Worm (Caenorhabditis elegans) whole organism, L3 larva: ENCODE data around the gene trx-3.

ENCODE experiments used
- R02D3.7 ChIP-seq: fragments of 150-350 bp; optimal IDR thresholded peaks from 2 replicates; lab custom pipeline; 2014; ENCODE audit warnings: missing biosample characterization, missing genetic modification characterization
- ZK546.5 ChIP-seq: sonication (generic microtip); optimal IDR thresholded peaks from 2 replicates; lab custom pipeline; 2017; ENCODE audit warnings: missing biosample characterization, missing genetic modification characterization
- aly-2 ChIP-seq: fragments of 150-350 bp; optimal IDR thresholded peaks from 2 replicates; lab custom pipeline; 2014; ENCODE audit warnings: missing biosample characterization, missing genetic modification characterization
- ama-1 ChIP-seq: fragments of 150-350 bp; optimal IDR thresholded peaks from 2 replicates; lab custom pipeline; 2018
- ceh-16 ChIP-seq: sonication (generic microtip); optimal IDR thresholded peaks from 2 replicates; lab custom pipeline; 2017; ENCODE audit warnings: missing biosample characterization, missing genetic modification characterization
- ceh-28 ChIP-seq: fragments of 150-350 bp; optimal IDR thresholded peaks from 2 replicates; lab custom pipeline; 2014; ENCODE audit warnings: missing biosample characterization, missing genetic modification reagents, missing genetic modification characterization
- ceh-82 ChIP-seq: fragments of 150-350 bp; optimal IDR thresholded peaks from 2 replicates; lab custom pipeline; 2014; ENCODE audit warnings: missing biosample characterization, missing genetic modification characterization
- ceh-9 ChIP-seq: sonication (generic microtip); optimal IDR thresholded peaks from 2 replicates; lab custom pipeline; 2018; ENCODE audit warnings: missing biosample characterization, missing genetic modification characterization
- daf-12 ChIP-seq: fragments of 150-350 bp; optimal IDR thresholded peaks from 2 replicates; lab custom pipeline; 2014; ENCODE audit warnings: missing biosample characterization, missing genetic modification reagents, missing genetic modification characterization
- egl-27 ChIP-seq: sonication (generic microtip); optimal IDR thresholded peaks from 4 replicates; lab custom pipeline; 2017; ENCODE audit warnings: missing biosample characterization, missing genetic modification reagents, missing genetic modification characterization
- egl-5 ChIP-seq: fragments of 150-350 bp; optimal IDR thresholded peaks from 2 replicates; lab custom pipeline; 2017; ENCODE audit warnings: missing biosample characterization, missing genetic modification reagents, missing genetic modification characterization, inconsistent platforms
- elt-1 ChIP-seq: fragments of 150-350 bp; optimal IDR thresholded peaks from 2 replicates; lab custom pipeline; 2014; ENCODE audit warnings: missing biosample characterization, missing genetic modification characterization
- elt-2 ChIP-seq: sonication (generic microtip); optimal IDR thresholded peaks from 2 replicates; lab custom pipeline; 2016; ENCODE audit warnings: missing genetic modification reagents, mild to moderate bottlenecking, missing genetic modification characterization, missing compliant biosample characterization
- elt-3 ChIP-seq, 3 experiments: fragments of 150-350 bp in 1 of 3; sonication (generic microtip) in 2 of 3; optimal IDR thresholded peaks; 2 replicates in 2 of 3; 4 replicates in 1 of 3; lab custom pipeline; 2014 to 2017; ENCODE audit warnings: missing biosample characterization in 3 of 3, missing genetic modification characterization in 3 of 3
- eor-1 ChIP-seq, 2 experiments: fragments of 150-350 bp; optimal IDR thresholded peaks; 2 replicates each; lab custom pipeline; 2014 to 2018; ENCODE audit warnings: missing biosample characterization in 2 of 2, missing genetic modification characterization in 2 of 2
- fkh-10 ChIP-seq: sonication (generic microtip); optimal IDR thresholded peaks from 2 replicates; lab custom pipeline; 2017; ENCODE audit warnings: missing biosample characterization, missing genetic modification reagents, missing genetic modification characterization
- fkh-2 ChIP-seq: fragments of 150-350 bp; optimal IDR thresholded peaks from 2 replicates; lab custom pipeline; 2014; ENCODE audit warnings: missing biosample characterization, missing genetic modification reagents, missing genetic modification characterization
- fos-1 ChIP-seq: fragments of 150-350 bp; optimal IDR thresholded peaks from 2 replicates; lab custom pipeline; 2014; ENCODE audit warnings: missing biosample characterization, missing genetic modification characterization
- hmg-11 ChIP-seq: sonication (generic microtip); optimal IDR thresholded peaks from 2 replicates; lab custom pipeline; 2016; ENCODE audit warnings: missing genetic modification characterization, missing compliant biosample characterization
- jun-1 ChIP-seq: fragments of 150-350 bp; optimal IDR thresholded peaks from 2 replicates; lab custom pipeline; 2014; ENCODE audit warnings: missing biosample characterization, missing genetic modification reagents, missing genetic modification characterization
- lin-15B ChIP-seq: fragments of 150-350 bp; optimal IDR thresholded peaks from 2 replicates; lab custom pipeline; 2014; ENCODE audit warnings: missing biosample characterization, missing genetic modification characterization
- lin-39 ChIP-seq: fragments of 150-350 bp; optimal IDR thresholded peaks from 2 replicates; lab custom pipeline; 2018; ENCODE audit warnings: missing biosample characterization, missing genetic modification reagents, missing genetic modification characterization
- lsy-12 ChIP-seq: sonication (generic microtip); optimal IDR thresholded peaks from 2 replicates; lab custom pipeline; 2016; ENCODE audit warnings: mild to moderate bottlenecking, missing genetic modification characterization, missing compliant biosample characterization
- mml-1 ChIP-seq: fragments of 150-350 bp; sonication (generic microtip); optimal IDR thresholded peaks from 3 replicates; lab custom pipeline; 2014; ENCODE audit warnings: missing biosample characterization, missing genetic modification characterization
- nfya-1 ChIP-seq: sonication (generic microtip); optimal IDR thresholded peaks from 2 replicates; lab custom pipeline; 2017; ENCODE audit warnings: missing genetic modification characterization, mild to moderate bottlenecking, missing compliant biosample characterization, antibody characterized with exemption, moderate library complexity; ENCODE audit not compliant: insufficient read depth
- nhr-11 ChIP-seq: fragments of 150-350 bp; optimal IDR thresholded peaks from 2 replicates; lab custom pipeline; 2014; ENCODE audit warnings: missing biosample characterization, missing genetic modification characterization
- nhr-12 ChIP-seq: fragments of 150-350 bp; optimal IDR thresholded peaks from 2 replicates; lab custom pipeline; 2014; ENCODE audit warnings: missing biosample characterization, missing genetic modification characterization
- nhr-23 ChIP-seq: fragments of 150-350 bp; optimal IDR thresholded peaks from 2 replicates; lab custom pipeline; 2014; ENCODE audit warnings: missing biosample characterization, missing genetic modification reagents, missing genetic modification characterization
- nhr-237 ChIP-seq: fragments of 150-350 bp; optimal IDR thresholded peaks from 2 replicates; lab custom pipeline; 2014; ENCODE audit warnings: missing biosample characterization, missing genetic modification characterization
- nhr-25 ChIP-seq: sonication (generic microtip); optimal IDR thresholded peaks from 2 replicates; lab custom pipeline; 2017; ENCODE audit warnings: missing biosample characterization, missing genetic modification characterization
- nhr-28 ChIP-seq: fragments of 150-350 bp; optimal IDR thresholded peaks from 2 replicates; lab custom pipeline; 2014; ENCODE audit warnings: missing biosample characterization, missing genetic modification characterization
- nhr-43 ChIP-seq: sonication (generic microtip); optimal IDR thresholded peaks from 2 replicates; lab custom pipeline; 2016; ENCODE audit warnings: mild to moderate bottlenecking, missing genetic modification characterization, missing compliant biosample characterization; ENCODE audit not compliant: poor library complexity, severe bottlenecking
- nhr-67 ChIP-seq: fragments of 150-350 bp; optimal IDR thresholded peaks from 2 replicates; lab custom pipeline; 2014; ENCODE audit warnings: missing biosample characterization, missing genetic modification characterization
- nhr-76 ChIP-seq: fragments of 150-350 bp; sonication (generic microtip); optimal IDR thresholded peaks from 5 replicates; lab custom pipeline; 2014; ENCODE audit warnings: missing biosample characterization, missing genetic modification characterization
- nhr-77 ChIP-seq: fragments of 150-350 bp; optimal IDR thresholded peaks from 2 replicates; lab custom pipeline; 2014; ENCODE audit warnings: missing biosample characterization, missing genetic modification characterization
- pha-4 ChIP-seq: fragments of 150-350 bp; optimal IDR thresholded peaks from 2 replicates; lab custom pipeline; 2014; ENCODE audit warnings: missing biosample characterization, missing genetic modification reagents, missing genetic modification characterization
- pqm-1 ChIP-seq: fragments of 150-350 bp; optimal IDR thresholded peaks from 2 replicates; lab custom pipeline; 2017; ENCODE audit warnings: missing biosample characterization, missing genetic modification characterization, inconsistent platforms
- sea-2 ChIP-seq: fragments of 150-350 bp; sonication (generic microtip); optimal IDR thresholded peaks from 4 replicates; lab custom pipeline; 2014; ENCODE audit warnings: missing biosample characterization, missing genetic modification reagents, missing genetic modification characterization
- skn-1 ChIP-seq: fragments of 150-350 bp; optimal IDR thresholded peaks from 2 replicates; lab custom pipeline; 2014; ENCODE audit warnings: missing biosample characterization, missing genetic modification characterization
- tbx-2 ChIP-seq: sonication (generic microtip); optimal IDR thresholded peaks from 2 replicates; lab custom pipeline; 2016; ENCODE audit warnings: mild to moderate bottlenecking, missing genetic modification characterization, missing compliant biosample characterization
- unc-39 ChIP-seq: sonication (generic microtip); optimal IDR thresholded peaks from 4 replicates; lab custom pipeline; 2017; ENCODE audit warnings: missing biosample characterization, missing genetic modification characterization
- unc-62 ChIP-seq: fragments of 150-350 bp; sonication (generic microtip); optimal IDR thresholded peaks from 4 replicates; lab custom pipeline; 2014; ENCODE audit warnings: missing biosample characterization, missing genetic modification reagents, missing genetic modification characterization
- zag-1 ChIP-seq: fragments of 150-350 bp; optimal IDR thresholded peaks from 2 replicates; lab custom pipeline; 2014; ENCODE audit warnings: missing biosample characterization, missing genetic modification characterization
- ztf-11 ChIP-seq: fragments of 150-350 bp; optimal IDR thresholded peaks from 2 replicates; lab custom pipeline; 2014; ENCODE audit warnings: missing biosample characterization, missing genetic modification characterization

Gene trx-3

DNA sequence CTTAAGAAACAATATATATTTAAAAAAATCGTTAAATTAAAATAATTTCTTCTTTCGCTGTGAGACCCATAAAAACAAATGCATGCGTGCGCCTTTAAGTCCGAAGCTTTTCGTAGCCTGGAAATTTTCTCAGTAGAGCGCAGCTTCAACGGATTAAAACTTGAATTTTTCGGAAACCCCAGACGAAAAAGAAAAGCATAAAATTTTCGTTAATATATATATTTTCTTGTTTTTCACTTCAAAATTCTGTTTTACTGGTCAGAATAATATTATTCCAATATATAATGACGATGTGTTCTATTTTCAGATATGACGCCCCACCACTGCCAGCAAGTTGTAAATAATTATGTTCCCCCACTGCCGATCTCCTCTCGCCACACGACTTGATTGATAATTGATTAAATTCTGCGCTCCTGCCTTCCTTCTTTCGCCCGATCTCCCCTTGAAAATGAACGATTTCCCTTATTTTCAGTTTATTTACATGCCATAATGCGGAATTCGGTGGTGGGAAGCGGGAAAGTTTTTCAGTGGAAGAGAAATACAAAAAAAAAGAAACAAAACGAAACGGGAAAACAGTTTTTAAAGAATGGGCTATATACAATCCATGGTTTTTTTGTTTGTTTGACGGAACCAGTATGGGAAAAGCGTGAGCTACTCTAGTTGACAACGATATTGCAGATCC, 18.6 kb upstream of the trx-3 start (continued):
- TF ChIP-seq mml-1 (tag; lab: Kevin White, UChicago): no peak
- no peak for TF ChIP-seq zag-1 (tag; lab: Kevin White, UChicago)
- no peak for TF ChIP-seq nhr-67
- peak; percentile 65 for TF ChIP-seq nhr-43 (tag; lab: Kevin White, UChicago)
- no peak for TF ChIP-seq fkh-2 (tag; lab: Kevin White, UChicago)
- no peak for TF ChIP-seq nhr-237 (tag; lab: Kevin White, UChicago)
- TF ChIP-seq ztf-11: no peak
- no peak for TF ChIP-seq lin-15B
- TF ChIP-seq elt-2 (tag; lab: Kevin White, UChicago): peak; percentile 40
- TF ChIP-seq jun-1: peak; percentile 17
- peak; percentile 98 for TF ChIP-seq ama-1

DNA sequence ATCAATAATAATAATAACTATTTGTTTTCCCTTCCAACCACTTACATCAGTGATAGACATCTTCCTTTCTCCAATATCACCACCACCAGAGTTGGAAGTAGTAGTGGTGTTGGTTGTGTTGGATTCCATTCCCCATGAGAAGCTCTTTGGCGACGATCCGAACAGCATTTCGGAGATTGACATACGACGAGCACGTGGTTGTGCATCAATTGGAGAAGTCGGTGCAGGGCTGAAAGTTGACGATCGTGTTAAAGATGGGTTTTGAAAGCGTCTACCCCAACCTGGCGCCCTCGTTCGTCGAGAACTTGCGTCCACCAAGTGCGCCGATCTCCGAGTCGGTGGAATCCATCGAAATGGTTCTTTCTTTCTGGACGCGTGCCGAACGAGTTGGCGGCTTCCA, 17.8 kb upstream of the trx-3 start:
- TF ChIP-seq lin-15B: no peak
- no peak for TF ChIP-seq pha-4 (tag; lab: Kevin White, UChicago)
- no peak for TF ChIP-seq unc-62 (GFP tag; lab: Kevin White, UChicago)
- no peak for TF ChIP-seq ceh-82 (tag; lab: Kevin White, UChicago)
- no peak for TF ChIP-seq fos-1 (tag; lab: Kevin White, UChicago)
- no peak for TF ChIP-seq lin-39 (tag; lab: Kevin White, UChicago)
- TF ChIP-seq ceh-16 (tag; lab: Kevin White, UChicago): no peak
- no peak for TF ChIP-seq nhr-11 (tag; lab: Kevin White, UChicago)
- no peak for TF ChIP-seq aly-2 (tag; lab: Kevin White, UChicago)
- TF ChIP-seq sea-2 (GFP tag; lab: Kevin White, UChicago): no peak

DNA sequence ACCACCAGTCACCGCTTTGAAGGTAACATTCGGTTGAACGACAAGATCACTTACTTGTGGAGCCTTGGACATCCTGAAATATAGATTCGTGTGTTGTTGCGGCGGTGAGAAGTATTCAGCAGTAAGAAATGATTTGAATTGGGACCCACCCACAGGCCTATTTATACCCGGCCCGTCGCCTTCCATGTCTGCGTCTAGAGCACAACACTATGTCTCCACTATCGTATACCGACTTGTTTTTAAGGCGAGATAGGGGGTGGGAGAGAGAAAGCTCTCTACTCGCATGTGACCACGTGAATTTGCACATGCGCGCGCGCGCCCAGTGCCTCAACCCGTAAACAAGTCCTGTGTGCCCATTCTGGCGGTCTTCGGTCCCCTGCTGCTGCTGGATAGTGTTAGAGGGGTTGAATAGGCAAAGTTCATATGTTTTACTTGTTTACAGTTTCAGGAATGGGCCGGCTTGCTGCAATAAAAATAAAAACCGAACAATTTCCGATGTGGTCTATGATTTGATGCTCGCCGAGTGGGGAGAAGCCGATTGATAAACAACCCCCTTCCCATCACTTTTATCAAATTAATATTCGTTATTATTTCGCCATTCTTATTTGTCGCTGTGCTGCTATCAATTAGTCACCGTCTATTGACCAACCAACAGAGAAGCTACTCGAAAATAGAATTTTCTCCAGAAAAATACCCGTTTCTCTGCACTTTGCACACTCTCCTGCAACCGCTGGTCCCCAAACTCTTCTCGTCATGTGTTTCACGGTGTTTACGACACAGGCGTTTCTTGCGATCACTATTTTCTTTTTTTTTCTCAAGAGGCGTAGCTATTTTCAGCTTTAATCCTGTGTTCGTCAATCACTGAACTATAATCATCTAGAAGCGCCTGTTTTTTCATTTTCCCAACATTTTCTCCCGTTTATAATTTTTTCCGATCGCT, 16.8 kb upstream of the trx-3 start:
- TF ChIP-seq ceh-28 (tag; lab: Kevin White, UChicago): no peak
- TF ChIP-seq elt-1: no peak
- no peak for TF ChIP-seq ceh-16 (tag; lab: Kevin White, UChicago)
- TF ChIP-seq nhr-12 (tag; lab: Kevin White, UChicago): no peak
- TF ChIP-seq mml-1 (tag; lab: Kevin White, UChicago): peak; percentile 70
- TF ChIP-seq ZK546.5 (tag; lab: Kevin White, UChicago): no peak
- TF ChIP-seq nhr-23 (tag; lab: Kevin White, UChicago): no peak
- TF ChIP-seq nhr-77 (tag; lab: Kevin White, UChicago): no peak
- no peak for TF ChIP-seq unc-39 (tag; lab: Kevin White, UChicago)
- peak; percentile 11 for TF ChIP-seq jun-1
- TF ChIP-seq nhr-11 (tag; lab: Kevin White, UChicago): no peak
- TF ChIP-seq eor-1 (tag; optimal IDR thresholded peaks at IDR 0.05; lab: Kevin White, UChicago): no peak
- TF ChIP-seq elt-2 (tag; lab: Kevin White, UChicago): peak; percentile 69
- no peak for TF ChIP-seq zag-1 (tag; lab: Kevin White, UChicago)
- no peak for TF ChIP-seq aly-2 (tag; lab: Kevin White, UChicago)
- no peak for TF ChIP-seq nhr-28 (tag; lab: Kevin White, UChicago)
- peak; percentile 17 for TF ChIP-seq pqm-1 (tag; lab: Kevin White, UChicago)
- TF ChIP-seq hmg-11 (tag; lab: Kevin White, UChicago): peak; percentile 34
- peak; percentile 98 for TF ChIP-seq lin-39 (tag; lab: Kevin White, UChicago)
- TF ChIP-seq nhr-25 (tag; lab: Kevin White, UChicago): no peak
- TF ChIP-seq daf-12 (tag; lab: Kevin White, UChicago): no peak
- peak; percentile 88 for TF ChIP-seq pha-4 (tag; lab: Kevin White, UChicago)
- no peak for TF ChIP-seq nhr-76
- TF ChIP-seq skn-1 (tag; lab: Kevin White, UChicago): no peak
- peak; percentile 88 for TF ChIP-seq fkh-10 (GFP tag; lab: Kevin White, UChicago)
- no peak for TF ChIP-seq egl-27 (tag; lab: Kevin White, UChicago)
- no peak for TF ChIP-seq unc-62 (GFP tag; lab: Kevin White, UChicago)
- TF ChIP-seq ztf-11: no peak
- TF ChIP-seq nhr-67: no peak
- TF ChIP-seq egl-5 (tag; lab: Kevin White, UChicago): peak; percentile 25
- TF ChIP-seq lsy-12: peak; percentile 50
- TF ChIP-seq tbx-2 (tag; lab: Kevin White, UChicago): no peak
- no peak for TF ChIP-seq fkh-2 (tag; lab: Kevin White, UChicago)
- TF ChIP-seq elt-3 (tag; optimal IDR thresholded peaks at IDR 0.05; lab: Kevin White, UChicago): no peak
- TF ChIP-seq ceh-9 (tag; lab: Kevin White, UChicago): no peak
- TF ChIP-seq lin-15B: no peak
- no peak for TF ChIP-seq nhr-237 (tag; lab: Kevin White, UChicago)
- no peak for TF ChIP-seq R02D3.7 (tag; lab: Kevin White, UChicago)
- TF ChIP-seq sea-2 (GFP tag; lab: Kevin White, UChicago): no peak
- peak; percentile 74 for TF ChIP-seq nfya-1 (tag; lab: Kevin White, UChicago)
- peak; percentile 82 for TF ChIP-seq ama-1
